Worm (Caenorhabditis elegans) whole organism, young adult: ENCODE data around the gene cyp-14A1.
A peak's percentile ranks its signal among the peaks of the same experiment; 100 is the strongest.

Experiments
- B0261.1 ChIP-seq: sonication (generic microtip); optimal IDR thresholded peaks from 2 replicates; lab custom pipeline; 2016; ENCODE audit warnings: mild to moderate bottlenecking, missing genetic modification characterization, moderate library complexity, missing compliant biosample characterization
- B0336.3 ChIP-seq: fragments of 200-800 bp; sonication (Bioruptor generic); IDR thresholded peaks from 2 replicates; pipeline ENCODE4 v1.3.6; 2022; ENCODE audit warnings: missing genetic modification characterization, missing compliant biosample characterization
- C06A6.2 ChIP-seq: fragments of 200-800 bp; sonication (Bioruptor generic); conservative IDR thresholded peaks from 2 replicates; pipeline ENCODE4 v1.3.6; 2022; ENCODE audit warnings: missing genetic modification characterization, missing compliant biosample characterization
- C17E4.6 ChIP-seq: fragments of 200-800 bp; sonication (Bioruptor generic); IDR thresholded peaks from 2 replicates; pipeline ENCODE4 v1.3.6; 2022; ENCODE audit warnings: missing genetic modification reagents, missing genetic modification characterization, missing compliant biosample characterization
- F10E7.11 ChIP-seq: sonication (generic microtip); optimal IDR thresholded peaks from 2 replicates; lab custom pipeline; 2017; ENCODE audit warnings: mild to moderate bottlenecking, missing genetic modification characterization, moderate library complexity, missing compliant biosample characterization
- F22D6.2 ChIP-seq: sonication (generic microtip); optimal IDR thresholded peaks from 2 replicates; lab custom pipeline; 2016; ENCODE audit warnings: mild to moderate bottlenecking, missing genetic modification characterization, missing compliant biosample characterization
- F37B4.10 ChIP-seq: fragments of 200-800 bp; sonication (Bioruptor generic); IDR thresholded peaks from 2 replicates; pipeline ENCODE4 v1.3.6; 2022; ENCODE audit warnings: missing genetic modification characterization, missing compliant biosample characterization
- K11D2.4 ChIP-seq: fragments of 200-800 bp; sonication (Bioruptor generic); IDR thresholded peaks from 2 replicates; pipeline ENCODE4 v1.3.6; 2022; ENCODE audit warnings: missing genetic modification reagents, missing genetic modification characterization, missing compliant biosample characterization
- Y53F4B.3 ChIP-seq: fragments of 200-800 bp; sonication (Bioruptor generic); IDR thresholded peaks from 2 replicates; pipeline ENCODE4 v1.3.6; 2022; ENCODE audit warnings: missing genetic modification reagents, missing genetic modification characterization, missing compliant biosample characterization
- Y56A3A.18 ChIP-seq: fragments of 200-800 bp; sonication (Bioruptor generic); IDR thresholded peaks from 2 replicates; pipeline ENCODE4 v1.3.6; 2022; ENCODE audit warnings: missing genetic modification reagents, missing genetic modification characterization, missing compliant biosample characterization
- Y79H2A.3 ChIP-seq: fragments of 200-800 bp; sonication (Bioruptor generic); conservative IDR thresholded peaks from 2 replicates; pipeline ENCODE4 v1.3.6; 2022; ENCODE audit warnings: missing genetic modification reagents, missing genetic modification characterization, missing compliant biosample characterization
- athp-1 ChIP-seq: sonication (generic microtip); optimal IDR thresholded peaks from 2 replicates; lab custom pipeline; 2017; ENCODE audit warnings: mild to moderate bottlenecking, missing genetic modification characterization, missing compliant biosample characterization
- bed-2 ChIP-seq: fragments of 200-800 bp; sonication (Bioruptor generic); IDR thresholded peaks from 2 replicates; pipeline ENCODE4 v1.3.6; 2022; ENCODE audit warnings: missing genetic modification reagents, missing genetic modification characterization, missing compliant biosample characterization
- ceh-27 ChIP-seq: fragments of 200-800 bp; sonication (Bioruptor generic); optimal IDR thresholded peaks from 2 replicates; lab custom pipeline; 2018; ENCODE audit warnings: mild to moderate bottlenecking, missing genetic modification characterization, moderate library complexity, missing compliant biosample characterization
- ceh-79 ChIP-seq: sonication (generic microtip); optimal IDR thresholded peaks from 2 replicates; lab custom pipeline; 2017; ENCODE audit warnings: mild to moderate bottlenecking, missing genetic modification characterization, missing compliant biosample characterization
- die-1 ChIP-seq: sonication (generic microtip); optimal IDR thresholded peaks from 2 replicates; lab custom pipeline; 2016; ENCODE audit warnings: missing genotype, mild to moderate bottlenecking, missing genetic modification characterization, missing compliant biosample characterization
- dox-1 ChIP-seq: fragments of 200-800 bp; sonication (Bioruptor generic); IDR thresholded peaks from 2 replicates; pipeline ENCODE4 v1.3.6; 2022; ENCODE audit warnings: missing genetic modification reagents, missing genetic modification characterization, missing compliant biosample characterization
- dpl-1 ChIP-seq: fragments of 150-350 bp; optimal IDR thresholded peaks from 2 replicates; lab custom pipeline; 2014; ENCODE audit warnings: missing biosample characterization, missing genetic modification reagents, missing genetic modification characterization
- efl-1 ChIP-seq: fragments of 150-350 bp; optimal IDR thresholded peaks from 2 replicates; lab custom pipeline; 2014; ENCODE audit warnings: missing biosample characterization, missing genetic modification reagents, missing genetic modification characterization
- egl-44 ChIP-seq: fragments of 200-800 bp; sonication (Bioruptor generic); IDR thresholded peaks from 2 replicates; pipeline ENCODE4 v1.3.6; 2022; ENCODE audit warnings: missing genetic modification reagents, missing genetic modification characterization, missing compliant biosample characterization
- hmg-20 ChIP-seq: fragments of 200-800 bp; sonication (Bioruptor generic); IDR thresholded peaks from 2 replicates; pipeline ENCODE4 v1.3.6; 2022; ENCODE audit warnings: missing genetic modification reagents, missing genetic modification characterization, missing compliant biosample characterization
- lin-26 ChIP-seq: fragments of 200-800 bp; sonication (Bioruptor generic); IDR thresholded peaks from 2 replicates; pipeline ENCODE4 v1.3.6; 2022; ENCODE audit warnings: missing genetic modification reagents, missing genetic modification characterization, missing compliant biosample characterization
- lsl-1 ChIP-seq: fragments of 200-800 bp; sonication (Bioruptor generic); optimal IDR thresholded peaks from 2 replicates; lab custom pipeline; 2018; ENCODE audit warnings: mild to moderate bottlenecking, missing genetic modification characterization, moderate library complexity, missing compliant biosample characterization
- madf-10 ChIP-seq: sonication (generic microtip); optimal IDR thresholded peaks from 2 replicates; lab custom pipeline; 2016; ENCODE audit warnings: mild to moderate bottlenecking, missing genetic modification characterization, missing compliant biosample characterization
- mes-4 ChIP-seq: sonication (generic microtip); optimal IDR thresholded peaks from 2 replicates; lab custom pipeline; 2016; ENCODE audit warnings: missing genotype, missing genetic modification characterization, missing compliant biosample characterization
- mxl-1 ChIP-seq: sonication (generic microtip); optimal IDR thresholded peaks from 2 replicates; lab custom pipeline; 2016; ENCODE audit warnings: missing genetic modification characterization, missing compliant biosample characterization
- nfya-2 ChIP-seq: fragments of 200-800 bp; sonication (Bioruptor generic); IDR thresholded peaks from 2 replicates; pipeline ENCODE4 v1.3.6; 2022; ENCODE audit warnings: missing genetic modification reagents, missing genetic modification characterization, missing compliant biosample characterization
- nfyb-1 ChIP-seq: fragments of 200-800 bp; sonication (Bioruptor generic); IDR thresholded peaks from 2 replicates; pipeline ENCODE4 v1.3.6; 2022; ENCODE audit warnings: missing genetic modification reagents, missing genetic modification characterization, missing compliant biosample characterization
- nhr-120 ChIP-seq: fragments of 200-800 bp; sonication (Bioruptor generic); IDR thresholded peaks from 2 replicates; pipeline ENCODE4 v1.3.6; 2022; ENCODE audit warnings: missing genetic modification characterization, missing compliant biosample characterization
- nhr-179 ChIP-seq: sonication (generic microtip); optimal IDR thresholded peaks from 2 replicates; lab custom pipeline; 2016; ENCODE audit warnings: mild to moderate bottlenecking, missing genetic modification characterization, missing compliant biosample characterization
- nhr-80 ChIP-seq: sonication (generic microtip); optimal IDR thresholded peaks from 2 replicates; lab custom pipeline; 2016; ENCODE audit warnings: missing genetic modification characterization, missing compliant biosample characterization
- rcor-1 ChIP-seq: fragments of 200-800 bp; sonication (Bioruptor generic); IDR thresholded peaks from 2 replicates; pipeline ENCODE4 v1.3.6; 2022; ENCODE audit warnings: missing genetic modification reagents, missing genetic modification characterization, missing compliant biosample characterization
- rec-8 ChIP-seq, 2 experiments: sonication (generic microtip); optimal IDR thresholded peaks; 2 replicates each; lab custom pipeline; 2016; ENCODE audit warnings: mild to moderate bottlenecking in 2 of 2, missing genetic modification characterization in 2 of 2, missing genetic modification reagents in 2 of 2, missing genotype in 2 of 2, missing biosample characterization in 1 of 2, missing compliant biosample characterization in 1 of 2, moderate library complexity in 1 of 2
- repo-1 ChIP-seq: sonication (generic microtip); optimal IDR thresholded peaks from 2 replicates; lab custom pipeline; 2017; ENCODE audit warnings: mild to moderate bottlenecking, missing genetic modification characterization, missing compliant biosample characterization
- rpc-1 ChIP-seq, 2 experiments: fragments of 150-350 bp in 1 of 2; sonication (generic microtip) in 1 of 2; optimal IDR thresholded peaks; 2 replicates each; lab custom pipeline; 2014 to 2018; ENCODE audit warnings: missing biosample characterization in 1 of 2, missing genetic modification characterization in 1 of 2, missing genetic modification reagents in 1 of 2, missing genotype in 1 of 2
- sdz-38 ChIP-seq: sonication (generic microtip); optimal IDR thresholded peaks from 2 replicates; lab custom pipeline; 2016; ENCODE audit warnings: missing genotype, missing genetic modification characterization, missing compliant biosample characterization
- sea-2 ChIP-seq: fragments of 200-800 bp; sonication (Bioruptor generic); IDR thresholded peaks from 2 replicates; pipeline ENCODE4 v1.3.6; 2022; ENCODE audit warnings: missing genetic modification characterization, missing compliant biosample characterization
- snpc-4 ChIP-seq, 5 experiments: fragments of 150-350 bp in 1 of 5; sonication (generic microtip) in 4 of 5; optimal IDR thresholded peaks; 2 replicates each; lab custom pipeline; 2014 to 2018; ENCODE audit warnings: missing genetic modification characterization in 5 of 5, missing biosample characterization in 3 of 5, antibody characterized with exemption in 2 of 5, mild to moderate bottlenecking in 2 of 5, missing compliant biosample characterization in 2 of 5, missing genotype in 2 of 5, moderate library complexity in 2 of 5, missing genetic modification reagents in 1 of 5
- somi-1 ChIP-seq: fragments of 200-800 bp; sonication (Bioruptor generic); optimal IDR thresholded peaks from 2 replicates; lab custom pipeline; 2018; ENCODE audit warnings: mild to moderate bottlenecking, missing genetic modification characterization, missing compliant biosample characterization
- sptf-2 ChIP-seq: fragments of 200-800 bp; sonication (Bioruptor generic); optimal IDR thresholded peaks from 2 replicates; lab custom pipeline; 2018; ENCODE audit warnings: mild to moderate bottlenecking, missing genetic modification characterization, missing compliant biosample characterization
- tbx-9 ChIP-seq: sonication (generic microtip); optimal IDR thresholded peaks from 2 replicates; lab custom pipeline; 2016; ENCODE audit warnings: borderline replicate concordance, missing genetic modification characterization, inconsistent platforms, missing compliant biosample characterization
- unc-62 ChIP-seq: fragments of 150-350 bp; optimal IDR thresholded peaks from 2 replicates; lab custom pipeline; 2014; ENCODE audit warnings: missing biosample characterization, missing genetic modification reagents, missing genetic modification characterization
- ztf-22 ChIP-seq: fragments of 200-800 bp; sonication (Bioruptor generic); optimal IDR thresholded peaks from 2 replicates; lab custom pipeline; 2018; ENCODE audit warnings: mild to moderate bottlenecking, missing genetic modification characterization, moderate library complexity, missing compliant biosample characterization
- ztf-25 ChIP-seq: fragments of 200-800 bp; sonication (Bioruptor generic); IDR thresholded peaks from 2 replicates; pipeline ENCODE4 v1.3.6; 2022; ENCODE audit warnings: missing genetic modification reagents, missing genetic modification characterization, missing compliant biosample characterization
- ztf-28 ChIP-seq: fragments of 200-800 bp; sonication (Bioruptor generic); IDR thresholded peaks from 2 replicates; pipeline ENCODE4 v1.3.6; 2022; ENCODE audit warnings: missing genetic modification reagents, missing genetic modification characterization, missing compliant biosample characterization
- ztf-3 ChIP-seq: fragments of 200-800 bp; sonication (Bioruptor generic); optimal IDR thresholded peaks from 2 replicates; lab custom pipeline; 2018; ENCODE audit warnings: mild to moderate bottlenecking, missing genetic modification characterization, missing compliant biosample characterization

The cyp-14A1 gene

ce11 chrX:13306869-13307446 lies 39.8 kb upstream of the cyp-14A1 start (continued):
- peak; percentile 86 for TF ChIP-seq snpc-4 (GFP tag; optimal IDR thresholded peaks at IDR 0.05; lab: Kevin White, UChicago)
- TF ChIP-seq snpc-4 (tag; optimal IDR thresholded peaks at IDR 0.05; lab: Kevin White, UChicago), result peak in 3 of 4 experiments; percentile 60 to 84 (median 80)
- TF ChIP-seq mxl-1, result peak; percentile 93
- TF ChIP-seq somi-1 (GFP tag; lab: Kevin White, UChicago), result peak; percentile 83
- peak; percentile 65 for TF ChIP-seq Y53F4B.3 (GFP tag; lab: Robert Waterston, UW)
- peak; percentile 71 for TF ChIP-seq C06A6.2 (GFP tag; lab: Robert Waterston, UW)
- peak; percentile 64; the same call in 1 of the 2 replicates for TF ChIP-seq ztf-28 (GFP tag; lab: Robert Waterston, UW)
- TF ChIP-seq F37B4.10, result 0 out of 2 replicates have a peak, but pooled peaks have one; percentile 92
- TF ChIP-seq ceh-27 (GFP tag; lab: Kevin White, UChicago), result peak; percentile 85
- TF ChIP-seq madf-10, result peak; percentile 89
- TF ChIP-seq Y79H2A.3, result 0 out of 2 replicates have a peak, but pooled peaks have one; percentile 34
- peak; percentile 91 to 94 for TF ChIP-seq rec-8 (tag; optimal IDR thresholded peaks at IDR 0.05; lab: Kevin White, UChicago)
- TF ChIP-seq nhr-120, result 0 out of 2 replicates have a peak, but pooled peaks have one; percentile 47
- TF ChIP-seq tbx-9, result peak; percentile 72
- peak; percentile 98 for TF ChIP-seq B0261.1 (tag; lab: Kevin White, UChicago)
- peak; percentile 85 for TF ChIP-seq mes-4 (tag; lab: Kevin White, UChicago)
- TF ChIP-seq unc-62, result no peak
- TF ChIP-seq nfya-2 (GFP tag; lab: Robert Waterston, UW), result no peak
- TF ChIP-seq ztf-3 (GFP tag; lab: Kevin White, UChicago), result peak; percentile 61
- TF ChIP-seq F22D6.2 (tag; lab: Kevin White, UChicago), result peak; percentile 73
- TF ChIP-seq efl-1 (GFP tag; lab: Kevin White, UChicago), result no peak
- TF ChIP-seq dpl-1 (GFP tag; lab: Kevin White, UChicago), result peak; percentile 12
- TF ChIP-seq rpc-1 (optimal IDR thresholded peaks at IDR 0.05; lab: Kevin White, UChicago), result peak; percentile 99
- peak; percentile 100 for TF ChIP-seq rpc-1 (tag; optimal IDR thresholded peaks at IDR 0.05; lab: Kevin White, UChicago)
- TF ChIP-seq rcor-1 (GFP tag; lab: Robert Waterston, UW), result peak; percentile 93; the same call in 1 of the 2 replicates
- no peak for TF ChIP-seq repo-1 (tag; lab: Kevin White, UChicago)
- TF ChIP-seq die-1 (tag; lab: Kevin White, UChicago), result peak; percentile 95
- TF ChIP-seq bed-2, result peak; percentile 57; the same call in 1 of the 2 replicates
- TF ChIP-seq nfyb-1 (GFP tag; lab: Robert Waterston, UW), result peak; percentile 92
- peak; percentile 95 for TF ChIP-seq ceh-79 (tag; lab: Kevin White, UChicago)
- peak; percentile 91; the same call in 1 of the 2 replicates for TF ChIP-seq egl-44 (GFP tag; lab: Robert Waterston, UW)
- no peak for TF ChIP-seq sdz-38 (tag; lab: Kevin White, UChicago)
- peak; percentile 98 for TF ChIP-seq ztf-25 (GFP tag; lab: Robert Waterston, UW)
- peak; percentile 55 for TF ChIP-seq nhr-179 (tag; lab: Kevin White, UChicago)
- peak; percentile 43 for TF ChIP-seq nhr-80 (tag; lab: Kevin White, UChicago)
- 0 out of 2 replicates have a peak, but pooled peaks have one; percentile 67 for TF ChIP-seq C17E4.6
- TF ChIP-seq sea-2 (GFP tag; lab: Robert Waterston, UW), result no peak
- peak; percentile 68 for TF ChIP-seq ztf-22
- peak; percentile 34 for TF ChIP-seq lsl-1 (GFP tag; lab: Kevin White, UChicago)
- TF ChIP-seq F10E7.11 (tag; lab: Kevin White, UChicago), result peak; percentile 91
- TF ChIP-seq hmg-20 (GFP tag; lab: Robert Waterston, UW), result peak; percentile 89
- peak; percentile 89; the same call in 1 of the 2 replicates for TF ChIP-seq dox-1 (GFP tag; lab: Robert Waterston, UW)
- TF ChIP-seq lin-26 (GFP tag; lab: Robert Waterston, UW), result peak; percentile 97
- TF ChIP-seq sptf-2 (GFP tag; lab: Kevin White, UChicago), result peak; percentile 90
- no peak; the same call in 1 of the 2 replicates for TF ChIP-seq B0336.3 (GFP tag; lab: Robert Waterston, UW)
- peak; percentile 82 for TF ChIP-seq K11D2.4 (GFP tag; lab: Robert Waterston, UW)
- TF ChIP-seq Y56A3A.18 (GFP tag; lab: Robert Waterston, UW), result peak; percentile 95
- TF ChIP-seq athp-1 (tag; lab: Kevin White, UChicago), result peak; percentile 86
